Worm (Caenorhabditis elegans) whole organism, early embryonic: ENCODE data around the gene ani-3.

ENCODE experiments used
- F13C5.2 ChIP-seq: sonication (generic microtip); optimal IDR thresholded peaks from 2 replicates; lab custom pipeline; 2017; ENCODE audit warnings: mild to moderate bottlenecking, missing genetic modification characterization, inconsistent platforms, missing compliant biosample characterization
- ama-1 ChIP-seq: fragments of 150-350 bp; optimal IDR thresholded peaks from 2 replicates; lab custom pipeline; 2014
- ceh-13 ChIP-seq: fragments of 200-800 bp; sonication (Bioruptor generic); optimal IDR thresholded peaks from 2 replicates; lab custom pipeline; 2018; ENCODE audit warnings: mild to moderate bottlenecking, missing genetic modification characterization, missing compliant biosample characterization
- ets-7 ChIP-seq: sonication (generic microtip); optimal IDR thresholded peaks from 2 replicates; lab custom pipeline; 2016; ENCODE audit warnings: missing genotype, missing genetic modification characterization, missing compliant biosample characterization
- flt-1 ChIP-seq: fragments of 200-800 bp; sonication (Bioruptor generic); IDR thresholded peaks from 2 replicates; pipeline ENCODE4 v1.3.6; 2022; ENCODE audit warnings: missing genetic modification characterization, missing compliant biosample characterization
- pes-1 ChIP-seq: fragments of 200-800 bp; sonication (Bioruptor generic); IDR thresholded peaks from 2 replicates; pipeline ENCODE4 v1.3.6; 2022; ENCODE audit warnings: missing genetic modification reagents, missing genetic modification characterization, missing compliant biosample characterization
- sea-1 ChIP-seq: fragments of 200-800 bp; sonication (Bioruptor generic); conservative IDR thresholded peaks from 2 replicates; pipeline ENCODE4 v1.3.6; 2022; ENCODE audit warnings: missing genetic modification characterization, missing compliant biosample characterization
- tbx-11 ChIP-seq: fragments of 200-800 bp; sonication (Bioruptor generic); IDR thresholded peaks from 2 replicates; pipeline ENCODE4 v1.3.6; 2022; ENCODE audit warnings: missing genetic modification characterization, missing compliant biosample characterization
- tbx-37 ChIP-seq: fragments of 200-800 bp; sonication (Bioruptor generic); conservative IDR thresholded peaks from 2 replicates; pipeline ENCODE4 v1.3.6; 2022; ENCODE audit warnings: missing genetic modification reagents, missing genetic modification characterization, missing compliant biosample characterization

- no peak for TF ChIP-seq pes-1 (GFP tag; lab: Robert Waterston, UW)
- TF ChIP-seq tbx-37 (GFP tag; lab: Robert Waterston, UW): no peak
- no peak for TF ChIP-seq tbx-11
- no peak for TF ChIP-seq ceh-13 (GFP tag; lab: Kevin White, UChicago)
- no peak for TF ChIP-seq F13C5.2
- no peak for TF ChIP-seq ama-1 (lab: Kevin White, UChicago)
- TF ChIP-seq sea-1 (GFP tag; lab: Robert Waterston, UW): no peak
- no peak for TF ChIP-seq ets-7
- no peak for TF ChIP-seq flt-1 (GFP tag; lab: Robert Waterston, UW)
Measured at ce11 chrV:19744210-19744609, 46.7 kb downstream of the ani-3 start.
